Worm (Caenorhabditis elegans): Measurements from ENCODE around the gene F09B12.7.
A peak's percentile ranks its signal among the peaks of the same experiment; 100 is the strongest.

F09B12.7 gene

ce11 chrX:15100369-15100963, 5.6 kb upstream of the F09B12.7 start, which contains the start of gene dhhc-1:
dhhc-1 (minus strand) TSS chrX:15100419.
- TF ChIP-seq ceh-9 (tag; optimal IDR thresholded peaks at IDR 0.05) = no peak
- TF ChIP-seq ceh-19 (GFP tag; optimal IDR thresholded peaks at IDR 0.05) = no peak
- peak; percentile 4 for TF ChIP-seq unc-42 (tag; optimal IDR thresholded peaks at IDR 0.05)
- peak; percentile 56 for TF ChIP-seq ceh-31 (tag; optimal IDR thresholded peaks at IDR 0.05)
- no peak for TF ChIP-seq T23F11.4 (GFP tag; optimal IDR thresholded peaks at IDR 0.05)
- no peak for TF ChIP-seq K09A11.1 (tag; optimal IDR thresholded peaks at IDR 0.05; ENCODE audit: insufficient read depth)
- TF ChIP-seq nfya-1 (tag; optimal IDR thresholded peaks at IDR 0.05) = peak; percentile 59
- no peak for TF ChIP-seq fax-1 (tag; optimal IDR thresholded peaks at IDR 0.05)
- TF ChIP-seq unc-55 (GFP tag; optimal IDR thresholded peaks at IDR 0.05) = peak; percentile 40
- peak; percentile 26 for TF ChIP-seq ceh-18 (tag; optimal IDR thresholded peaks at IDR 0.05)

ce11 chrX:15097763-15098162, 2.9 kb upstream of the F09B12.7 start, which contains the start of gene F09B12.3:
F09B12.3 (minus strand) TSS chrX:15097954.
- peak; percentile 73 for TF ChIP-seq elt-2 (tag; optimal IDR thresholded peaks at IDR 0.05)
- TF ChIP-seq ceh-22 (tag; optimal IDR thresholded peaks at IDR 0.05) = no peak

ce11 chrX:15096277-15096676, 1.4 kb upstream of the F09B12.7 start:
- TF ChIP-seq ets-4 (tag; optimal IDR thresholded peaks at IDR 0.05) = no peak
- no peak for TF ChIP-seq sox-2 (GFP tag; IDR thresholded peaks at IDR 0.05)
- no peak for TF ChIP-seq ceh-9 (tag; optimal IDR thresholded peaks at IDR 0.05)
- no peak for TF ChIP-seq ceh-22 (tag; optimal IDR thresholded peaks at IDR 0.05)
- TF ChIP-seq fax-1 (tag; optimal IDR thresholded peaks at IDR 0.05) = no peak
- no peak for TF ChIP-seq pqm-1 (tag; optimal IDR thresholded peaks at IDR 0.05)
- no peak for TF ChIP-seq lim-6 (tag; optimal IDR thresholded peaks at IDR 0.05)
- TF ChIP-seq ama-1 (optimal IDR thresholded peaks at IDR 0.05) = no peak
- no peak for TF ChIP-seq mec-3 (tag; optimal IDR thresholded peaks at IDR 0.05; ENCODE audit: borderline replicate concordance)
- no peak for TF ChIP-seq unc-42 (tag; optimal IDR thresholded peaks at IDR 0.05)
- TF ChIP-seq eyg-1 (tag; optimal IDR thresholded peaks at IDR 0.05) = no peak
- TF ChIP-seq sox-4 (tag; optimal IDR thresholded peaks at IDR 0.05) = no peak
- TF ChIP-seq C08G9.2 (tag; optimal IDR thresholded peaks at IDR 0.05) = no peak
- no peak for TF ChIP-seq lin-11 (tag; optimal IDR thresholded peaks at IDR 0.05)

ce11 chrX:15092775-15093386, 2.0 kb downstream of the F09B12.7 start:
- TF ChIP-seq ref-2 (tag; optimal IDR thresholded peaks at IDR 0.05) = no peak
- TF ChIP-seq ets-4 (tag; optimal IDR thresholded peaks at IDR 0.05) = no peak
- no peak for TF ChIP-seq ztf-16 (tag; optimal IDR thresholded peaks at IDR 0.05)
- TF ChIP-seq sdc-2 (tag; optimal IDR thresholded peaks at IDR 0.05) = no peak
- no peak for TF ChIP-seq fkh-10 (GFP tag; optimal IDR thresholded peaks at IDR 0.05)
- TF ChIP-seq mec-3 (tag; optimal IDR thresholded peaks at IDR 0.05; ENCODE audit: borderline replicate concordance) = no peak
- TF ChIP-seq unc-86 (tag; optimal IDR thresholded peaks at IDR 0.05) = no peak
- no peak for TF ChIP-seq ceh-2 (tag; optimal IDR thresholded peaks at IDR 0.05)
- no peak for TF ChIP-seq ceh-6 (GFP tag; optimal IDR thresholded peaks at IDR 0.05)
- TF ChIP-seq hlh-30 (tag; optimal IDR thresholded peaks at IDR 0.05; ENCODE audit: insufficient read depth) = no peak
- no peak for TF ChIP-seq sox-2 (GFP tag; IDR thresholded peaks at IDR 0.05)
- TF ChIP-seq eyg-1 (tag; optimal IDR thresholded peaks at IDR 0.05) = no peak
- no peak for TF ChIP-seq lim-6 (tag; optimal IDR thresholded peaks at IDR 0.05)

- TF ChIP-seq sox-4 (tag; optimal IDR thresholded peaks at IDR 0.05) (no peak), ttx-3 (tag; optimal IDR thresholded peaks at IDR 0.05) (no peak), unc-42 (tag; optimal IDR thresholded peaks at IDR 0.05) (no peak), ceh-48 (tag; optimal IDR thresholded peaks at IDR 0.05) (no peak), hlh-15 (tag; optimal IDR thresholded peaks at IDR 0.05) (no peak), fkh-10 (GFP tag; optimal IDR thresholded peaks at IDR 0.05) (no peak), elt-4 (tag; optimal IDR thresholded peaks at IDR 0.05) (no peak), K02D7.2 (tag; optimal IDR thresholded peaks at IDR 0.05) (no peak)
Observed at ce11 chrX:15089123-15089522, 5.8 kb downstream of the F09B12.7 start, which contains the start of gene flr-4. flr-4 (plus strand) TSS chrX:15089397.
